Fruit fly (Drosophila melanogaster): ENCODE measurements around the gene Hibch.

The Hibch gene

dm6 chr3R:15350993-15351426, 6.0 kb upstream of the Hibch start, which contains the start of the genes Trs33 and Tmtc4 (continued):
- TF ChIP-seq CG15514 (GFP tag; optimal IDR thresholded peaks at IDR 0.05) (peak; percentile 61), Xbp1 (GFP tag; optimal IDR thresholded peaks at IDR 0.05) (peak; percentile 27), PHDP (tag; optimal IDR thresholded peaks at IDR 0.05) (peak; percentile 51), CG10321 (GFP tag; IDR thresholded peaks at IDR 0.05) (no peak), nerfin-1 (tag; optimal IDR thresholded peaks at IDR 0.05) (peak; percentile 46), bsh (GFP tag; optimal IDR thresholded peaks at IDR 0.05) (peak in 1 of 2 experiments; percentile 25), dan (GFP tag; IDR thresholded peaks at IDR 0.05) (no peak), nmo (GFP tag; optimal IDR thresholded peaks at IDR 0.05) (peak; percentile 52), CG12299 (tag; optimal IDR thresholded peaks at IDR 0.05) (peak; percentile 8), Stat92E (GFP tag; optimal IDR thresholded peaks at IDR 0.05) (peak in 1 of 3 experiments; percentile 36), zf30C (GFP tag; optimal IDR thresholded peaks at IDR 0.05) (peak; percentile 35), CG10209 (GFP tag; optimal IDR thresholded peaks at IDR 0.05) (peak; percentile 21), CG11723 (GFP tag; optimal IDR thresholded peaks at IDR 0.05) (peak; percentile 6), CG2712 (tag; optimal IDR thresholded peaks at IDR 0.05) (peak; percentile 66), kni (GFP tag; optimal IDR thresholded peaks at IDR 0.05) (peak; percentile 99), CG15601 (tag; optimal IDR thresholded peaks at IDR 0.05) (peak; percentile 31), CG10654 (GFP tag; optimal IDR thresholded peaks at IDR 0.05) (peak; percentile 20), CG12659 (GFP tag; optimal IDR thresholded peaks at IDR 0.05) (peak; percentile 61), CG34422 (GFP tag; IDR thresholded peaks at IDR 0.05) (peak; percentile 29; the same call in 1 of the 3 replicates), Elba2 (GFP tag; optimal IDR thresholded peaks at IDR 0.05) (no peak), CrebB (tag; optimal IDR thresholded peaks at IDR 0.05) (no peak), insv (GFP tag; optimal IDR thresholded peaks at IDR 0.05) (peak in 1 of 2 experiments; percentile 2), CG32532 (GFP tag; IDR thresholded peaks at IDR 0.05) (peak; percentile 19; the same call in 1 of the 2 replicates), CG12769 (tag; optimal IDR thresholded peaks at IDR 0.05) (no peak), CG14965 (GFP tag; optimal IDR thresholded peaks at IDR 0.05; ENCODE audit: borderline replicate concordance) (no peak), lbe (GFP tag; optimal IDR thresholded peaks at IDR 0.05) (peak; percentile 55), Fer1 (GFP tag; optimal IDR thresholded peaks at IDR 0.05) (peak; percentile 56), tna (GFP tag; IDR thresholded peaks at IDR 0.05; ENCODE audit: partially characterized antibody) (no peak), CG10267 (tag; optimal IDR thresholded peaks at IDR 0.05) (peak; percentile 54), Sox100B (GFP tag; optimal IDR thresholded peaks at IDR 0.05) (no peak), Hr51 (GFP tag; optimal IDR thresholded peaks at IDR 0.05) (no peak), HLHmδ (GFP tag; optimal IDR thresholded peaks at IDR 0.05) (no peak), ase (GFP tag; IDR thresholded peaks at IDR 0.05) (peak; percentile 37; the same call in 1 of the 3 replicates), CG18262 (tag; optimal IDR thresholded peaks at IDR 0.05) (peak; percentile 50), pfk (GFP tag; optimal IDR thresholded peaks at IDR 0.05) (no peak), CG1603 (tag; optimal IDR thresholded peaks at IDR 0.05) (peak; percentile 43), gem (tag; optimal IDR thresholded peaks at IDR 0.05) (peak; percentile 67), CG12155 (GFP tag; optimal IDR thresholded peaks at IDR 0.05) (peak; percentile 28), NfI (GFP tag; optimal IDR thresholded peaks at IDR 0.05) (peak; percentile 3), CG18599 (GFP tag; optimal IDR thresholded peaks at IDR 0.05) (peak; percentile 37), pzg (GFP tag; optimal IDR thresholded peaks at IDR 0.05) (peak; percentile 37), BtbVII (GFP tag; optimal IDR thresholded peaks at IDR 0.05) (peak; percentile 7), CG2678 (tag; optimal IDR thresholded peaks at IDR 0.05) (peak; percentile 64), Dll (GFP tag; IDR thresholded peaks at IDR 0.05; ENCODE audit: partially characterized antibody) (0 out of 4 replicates have a peak, but pooled peaks have one; percentile 10), Blimp-1 (GFP tag; optimal IDR thresholded peaks at IDR 0.05) (peak; percentile 31), scrt (GFP tag; optimal IDR thresholded peaks at IDR 0.05) (peak; percentile 3), CG4282 (GFP tag; optimal IDR thresholded peaks at IDR 0.05) (no peak)
